Worm (Caenorhabditis elegans): ENCODE measurements around the gene E01G4.6.

DNA sequence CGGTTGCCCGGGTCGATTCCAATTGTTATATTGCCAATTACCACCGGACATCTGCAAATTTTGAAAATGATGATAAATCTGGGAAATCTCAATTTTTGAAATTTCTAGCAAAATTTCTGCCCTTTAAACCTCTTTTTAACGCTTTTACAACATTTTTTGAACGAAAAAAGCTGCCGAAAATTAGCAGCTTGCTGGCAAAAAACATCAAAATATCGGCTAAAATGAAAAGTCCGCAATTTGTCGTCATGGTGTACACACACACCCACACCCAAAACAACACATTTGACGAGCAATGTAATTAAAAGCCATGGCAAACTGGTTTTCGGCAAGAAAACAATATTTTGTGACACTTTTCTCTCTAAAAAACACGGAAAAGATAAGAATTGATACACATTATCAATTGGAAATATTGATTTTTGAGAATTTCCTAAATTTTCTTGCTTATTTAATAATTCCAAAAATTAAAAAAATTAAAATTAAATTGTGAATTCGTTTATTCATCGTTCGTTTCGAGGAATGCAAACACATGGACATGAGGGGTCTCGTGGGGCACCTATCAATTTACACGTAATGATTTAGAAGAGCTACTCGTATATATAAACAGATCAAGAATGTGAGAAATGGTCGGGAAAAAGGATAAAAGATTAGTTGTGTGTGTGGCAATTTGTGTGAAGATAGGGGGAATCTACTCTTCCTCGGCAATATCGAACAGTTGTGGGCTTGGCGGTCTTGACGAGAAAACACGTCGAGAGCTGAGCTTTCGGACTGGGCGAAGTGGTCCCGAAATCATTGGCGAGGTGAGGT lies 21.4 kb upstream of the E01G4.6 start, which contains the start of gene pqn-27:
- no peak for TF ChIP-seq ztf-23 (GFP tag; IDR thresholded peaks at IDR 0.05)
- 0 out of 2 replicates have a peak, but pooled peaks have one; percentile 6 for TF ChIP-seq flt-1 (GFP tag; IDR thresholded peaks at IDR 0.05)
- TF ChIP-seq T22C8.4 (GFP tag; IDR thresholded peaks at IDR 0.05), result no peak
- no peak for TF ChIP-seq tab-1 (GFP tag; IDR thresholded peaks at IDR 0.05)
- no peak for TF ChIP-seq ztf-29 (GFP tag; IDR thresholded peaks at IDR 0.05)
- 0 out of 2 replicates have a peak, but pooled peaks have one; percentile 6 for TF ChIP-seq ref-1 (GFP tag; conservative IDR thresholded peaks at IDR 0.05)
